Worm (Caenorhabditis elegans) whole organism, early embryonic: Measurements from ENCODE around the gene F56C3.9.

Experiments
- B0310.2 ChIP-seq: sonication (generic microtip); optimal IDR thresholded peaks from 2 replicates; lab custom pipeline; 2016; ENCODE audit warnings: mild to moderate bottlenecking, missing genetic modification characterization, missing compliant biosample characterization
- F13C5.2 ChIP-seq: sonication (generic microtip); optimal IDR thresholded peaks from 2 replicates; lab custom pipeline; 2017; ENCODE audit warnings: mild to moderate bottlenecking, missing genetic modification characterization, inconsistent platforms, missing compliant biosample characterization
- aly-1 ChIP-seq: sonication (generic microtip); optimal IDR thresholded peaks from 2 replicates; lab custom pipeline; 2016; ENCODE audit warnings: missing genetic modification characterization, missing compliant biosample characterization
- ama-1 ChIP-seq: fragments of 150-350 bp; optimal IDR thresholded peaks from 2 replicates; lab custom pipeline; 2014
- ceh-13 ChIP-seq: fragments of 200-800 bp; sonication (Bioruptor generic); optimal IDR thresholded peaks from 2 replicates; lab custom pipeline; 2018; ENCODE audit warnings: mild to moderate bottlenecking, missing genetic modification characterization, missing compliant biosample characterization
- ceh-36 ChIP-seq: sonication (generic microtip); optimal IDR thresholded peaks from 2 replicates; lab custom pipeline; 2016; ENCODE audit warnings: missing genetic modification characterization, inconsistent platforms, missing compliant biosample characterization
- ets-7 ChIP-seq: sonication (generic microtip); optimal IDR thresholded peaks from 2 replicates; lab custom pipeline; 2016; ENCODE audit warnings: missing genotype, missing genetic modification characterization, missing compliant biosample characterization
- flt-1 ChIP-seq: fragments of 200-800 bp; sonication (Bioruptor generic); IDR thresholded peaks from 2 replicates; pipeline ENCODE4 v1.3.6; 2022; ENCODE audit warnings: missing genetic modification characterization, missing compliant biosample characterization
- hmbx-1 ChIP-seq: sonication (generic microtip); optimal IDR thresholded peaks from 2 replicates; lab custom pipeline; 2016; ENCODE audit warnings: mild to moderate bottlenecking, missing genetic modification characterization, missing compliant biosample characterization
- hmg-4 ChIP-seq: fragments of 200-800 bp; sonication (Bioruptor generic); optimal IDR thresholded peaks from 2 replicates; lab custom pipeline; 2018; ENCODE audit warnings: mild to moderate bottlenecking, missing genetic modification characterization, missing compliant biosample characterization
- hnd-1 ChIP-seq: sonication (generic microtip); optimal IDR thresholded peaks from 2 replicates; lab custom pipeline; 2016; ENCODE audit warnings: missing genetic modification characterization, missing compliant biosample characterization
- pes-1 ChIP-seq: fragments of 200-800 bp; sonication (Bioruptor generic); IDR thresholded peaks from 2 replicates; pipeline ENCODE4 v1.3.6; 2022; ENCODE audit warnings: missing genetic modification reagents, missing genetic modification characterization, missing compliant biosample characterization
- scrt-1 ChIP-seq: fragments of 200-800 bp; sonication (Bioruptor generic); IDR thresholded peaks from 2 replicates; pipeline ENCODE4 v1.3.6; 2022; ENCODE audit warnings: missing genetic modification characterization, missing compliant biosample characterization
- sea-1 ChIP-seq: fragments of 200-800 bp; sonication (Bioruptor generic); conservative IDR thresholded peaks from 2 replicates; pipeline ENCODE4 v1.3.6; 2022; ENCODE audit warnings: missing genetic modification characterization, missing compliant biosample characterization
- tbx-11 ChIP-seq: fragments of 200-800 bp; sonication (Bioruptor generic); IDR thresholded peaks from 2 replicates; pipeline ENCODE4 v1.3.6; 2022; ENCODE audit warnings: missing genetic modification characterization, missing compliant biosample characterization
- tbx-37 ChIP-seq: fragments of 200-800 bp; sonication (Bioruptor generic); conservative IDR thresholded peaks from 2 replicates; pipeline ENCODE4 v1.3.6; 2022; ENCODE audit warnings: missing genetic modification reagents, missing genetic modification characterization, missing compliant biosample characterization
- tra-4 ChIP-seq: sonication (generic microtip); optimal IDR thresholded peaks from 2 replicates; lab custom pipeline; 2017; ENCODE audit warnings: missing genetic modification characterization, missing compliant biosample characterization

Gene F56C3.9

DNA sequence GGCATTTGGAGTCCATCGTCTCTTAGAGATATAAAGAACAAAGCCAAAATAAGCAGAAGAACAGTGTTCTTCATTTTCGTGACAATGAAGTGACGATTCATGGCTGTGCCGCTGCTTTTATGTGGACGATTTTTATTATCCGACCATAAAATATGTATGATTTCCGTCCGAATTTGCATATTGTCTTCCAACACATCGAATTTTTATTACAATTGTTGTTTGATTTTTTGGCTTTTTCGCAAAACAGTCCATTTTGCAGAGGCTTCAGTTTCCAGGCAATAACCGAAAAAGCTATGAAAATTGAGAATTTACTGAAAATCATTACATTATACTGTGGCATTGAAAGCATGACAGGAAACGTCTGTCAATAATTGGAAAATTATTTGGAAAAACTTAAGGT lies 9.3 kb downstream of the F56C3.9 start, which contains the start of gene F56C3.8:
TSS of gene F56C3.8 (minus strand) at position 101 of the 400 bp plus-strand sequence.
- TF ChIP-seq hnd-1 (tag; lab: Kevin White, UChicago) (no peak), B0310.2 (tag; lab: Kevin White, UChicago) (no peak), flt-1 (GFP tag; lab: Robert Waterston, UW) (no peak), aly-1 (tag; lab: Kevin White, UChicago) (no peak), ceh-13 (GFP tag; lab: Kevin White, UChicago) (no peak), F13C5.2 (no peak), ets-7 (tag; lab: Kevin White, UChicago) (no peak), tbx-37 (GFP tag; lab: Robert Waterston, UW) (no peak), tbx-11 (GFP tag; lab: Robert Waterston, UW) (no peak), pes-1 (GFP tag; lab: Robert Waterston, UW) (no peak), hmbx-1 (no peak), scrt-1 (no peak)

DNA sequence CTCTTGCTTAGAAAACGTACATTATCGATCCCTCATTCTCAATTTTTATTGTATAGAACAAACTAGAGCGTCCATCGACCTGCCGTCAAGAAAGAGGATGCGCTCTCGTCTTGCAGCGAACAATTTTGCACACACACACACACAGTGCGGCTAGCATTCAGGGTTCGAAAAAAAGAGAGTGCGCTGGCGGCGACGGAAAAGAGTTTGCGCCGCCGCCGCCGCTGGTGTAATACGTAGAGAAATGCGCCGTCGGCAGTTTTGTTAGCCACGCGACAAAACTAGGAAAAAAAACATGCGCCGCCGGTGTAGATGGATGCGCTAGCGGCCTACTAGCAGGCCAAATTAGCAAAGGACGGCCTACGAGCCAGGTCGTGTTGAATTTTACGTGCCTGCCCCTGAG lies 10.2 kb downstream of the F56C3.9 start:
- TF ChIP-seq scrt-1 (no peak), sea-1 (GFP tag; lab: Robert Waterston, UW) (no peak), tra-4 (tag; lab: Kevin White, UChicago) (no peak), tbx-11 (GFP tag; lab: Robert Waterston, UW) (no peak), tbx-37 (GFP tag; lab: Robert Waterston, UW) (no peak), ceh-36 (tag; lab: Kevin White, UChicago) (no peak), hmg-4 (GFP tag; lab: Kevin White, UChicago) (no peak), ets-7 (tag; lab: Kevin White, UChicago) (no peak), ama-1 (lab: Kevin White, UChicago) (no peak), hmbx-1 (no peak), aly-1 (tag; lab: Kevin White, UChicago) (no peak), B0310.2 (tag; lab: Kevin White, UChicago) (no peak), F13C5.2 (no peak), ceh-13 (GFP tag; lab: Kevin White, UChicago) (no peak), pes-1 (GFP tag; lab: Robert Waterston, UW) (no peak), flt-1 (GFP tag; lab: Robert Waterston, UW) (no peak)

DNA sequence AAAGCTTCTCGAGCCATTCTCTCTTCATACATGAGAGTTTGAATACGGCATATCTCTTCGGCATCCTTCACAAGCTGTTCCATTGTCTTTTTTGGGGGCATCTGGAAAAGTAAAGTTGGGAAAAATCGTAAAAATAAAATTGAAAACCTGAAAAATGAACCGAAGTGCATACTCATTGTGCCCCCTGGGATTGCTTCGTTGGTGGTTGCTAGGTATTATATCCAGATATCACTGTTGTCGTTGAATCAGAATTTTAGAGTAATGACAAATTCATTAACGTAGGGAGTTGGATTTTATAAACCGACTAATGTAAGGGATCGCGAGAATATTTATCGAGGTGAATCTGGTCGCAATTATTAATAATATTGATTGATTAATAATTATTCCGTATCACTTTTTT lies 12.2 kb downstream of the F56C3.9 start, which contains the start of gene F56C3.10:
TSS of gene F56C3.10 (minus strand) at position 101 of the 400 bp plus-strand sequence.
- TF ChIP-seq scrt-1: no peak
- TF ChIP-seq hnd-1 (tag; lab: Kevin White, UChicago): no peak
- TF ChIP-seq hmg-4 (GFP tag; lab: Kevin White, UChicago): no peak
- no peak for TF ChIP-seq pes-1 (GFP tag; lab: Robert Waterston, UW)
- no peak for TF ChIP-seq tbx-11 (GFP tag; lab: Robert Waterston, UW)
- no peak for TF ChIP-seq hmbx-1
- TF ChIP-seq ceh-36 (tag; lab: Kevin White, UChicago): no peak
- no peak for TF ChIP-seq tbx-37 (GFP tag; lab: Robert Waterston, UW)

DNA sequence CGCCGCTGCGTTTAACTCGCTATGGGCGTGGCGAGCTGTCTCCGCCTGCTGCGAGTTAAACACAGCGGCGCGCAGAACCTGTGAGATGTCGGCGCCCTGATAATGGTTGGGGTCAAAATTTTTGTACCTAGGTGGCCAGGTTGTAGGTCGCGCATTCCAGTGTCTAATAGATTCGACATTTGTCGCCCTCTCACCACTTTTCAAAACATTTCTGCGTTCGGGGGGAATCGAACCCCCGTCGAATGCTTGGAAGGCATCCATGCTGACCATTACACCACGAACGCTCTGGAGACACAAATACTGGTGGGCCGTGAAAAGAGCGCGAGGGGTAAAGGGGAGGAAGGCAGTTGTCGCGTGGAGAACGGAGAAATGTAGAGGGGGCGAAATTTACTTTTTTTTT lies 14.4 kb downstream of the F56C3.9 start:
- TF ChIP-seq tbx-37 (GFP tag; lab: Robert Waterston, UW) (peak; percentile 81), B0310.2 (tag; lab: Kevin White, UChicago) (peak; percentile 60), tbx-11 (GFP tag; lab: Robert Waterston, UW) (peak; percentile 93), hmbx-1 (peak; percentile 31), ama-1 (lab: Kevin White, UChicago) (no peak), ceh-36 (tag; lab: Kevin White, UChicago) (peak; percentile 75), pes-1 (GFP tag; lab: Robert Waterston, UW) (peak; percentile 90), ets-7 (tag; lab: Kevin White, UChicago) (peak; percentile 71), F13C5.2 (peak; percentile 84), tra-4 (tag; lab: Kevin White, UChicago) (peak; percentile 59), aly-1 (tag; lab: Kevin White, UChicago) (peak; percentile 91), ceh-13 (GFP tag; lab: Kevin White, UChicago) (peak; percentile 75), hmg-4 (GFP tag; lab: Kevin White, UChicago) (peak; percentile 90), hnd-1 (tag; lab: Kevin White, UChicago) (peak; percentile 73), scrt-1 (peak; percentile 94), sea-1 (GFP tag; lab: Robert Waterston, UW) (peak; percentile 89), flt-1 (GFP tag; lab: Robert Waterston, UW) (peak; percentile 90)

DNA sequence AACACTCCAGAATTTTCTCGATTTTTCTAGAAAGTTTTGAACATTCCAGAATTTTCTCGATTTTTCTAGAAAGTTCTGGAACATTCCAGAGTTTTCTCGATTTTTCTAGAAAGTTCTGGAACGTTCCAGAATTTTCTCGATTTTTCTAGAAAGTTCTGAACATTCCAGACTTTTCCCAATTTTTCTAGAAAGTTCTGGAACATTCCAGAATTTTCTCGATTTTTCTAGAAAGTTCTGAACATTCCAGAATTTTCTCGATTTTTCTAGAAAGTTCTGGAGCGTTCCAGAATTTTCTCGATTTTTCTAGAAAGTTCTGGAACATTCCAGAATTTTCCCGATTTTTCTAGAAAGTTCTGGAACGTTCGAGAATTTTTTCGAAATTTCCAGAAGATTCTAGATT lies 18.7 kb downstream of the F56C3.9 start:
- TF ChIP-seq tbx-11 (GFP tag; lab: Robert Waterston, UW) (peak; percentile 60; the same call in 1 of the 2 replicates), flt-1 (GFP tag; lab: Robert Waterston, UW) (peak; percentile 87), sea-1 (GFP tag; lab: Robert Waterston, UW) (peak; percentile 80), tbx-37 (GFP tag; lab: Robert Waterston, UW) (0 out of 2 replicates have a peak, but pooled peaks have one; percentile 7), scrt-1 (0 out of 2 replicates have a peak, but pooled peaks have one; percentile 21), pes-1 (GFP tag; lab: Robert Waterston, UW) (peak; percentile 93)

DNA sequence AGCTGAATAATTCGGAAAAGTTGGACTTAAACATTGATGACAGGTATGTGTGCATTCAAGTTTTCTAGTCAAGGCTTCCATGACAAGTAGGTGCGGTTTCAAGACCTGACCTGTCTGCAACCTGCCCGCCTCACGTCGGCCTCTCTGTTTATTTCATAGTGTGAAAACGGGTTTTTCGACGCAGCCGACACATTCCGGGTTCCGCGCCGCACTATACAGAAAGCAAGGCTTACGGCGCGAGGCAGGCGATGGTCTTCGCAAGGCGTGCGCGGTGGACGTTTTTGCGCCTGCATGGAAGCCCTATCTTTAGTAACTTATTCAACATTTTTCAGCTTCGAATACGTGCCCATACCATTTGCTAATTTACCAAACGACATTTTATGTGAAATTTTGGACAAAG lies 21.3 kb downstream of the F56C3.9 start:
- TF ChIP-seq tra-4 (tag; lab: Kevin White, UChicago) (no peak), scrt-1 (no peak), hnd-1 (tag; lab: Kevin White, UChicago) (no peak), aly-1 (tag; lab: Kevin White, UChicago) (no peak), hmg-4 (GFP tag; lab: Kevin White, UChicago) (no peak), ama-1 (lab: Kevin White, UChicago) (no peak), ceh-13 (GFP tag; lab: Kevin White, UChicago) (no peak), tbx-37 (GFP tag; lab: Robert Waterston, UW) (no peak), flt-1 (GFP tag; lab: Robert Waterston, UW) (no peak), pes-1 (GFP tag; lab: Robert Waterston, UW) (no peak), F13C5.2 (no peak), tbx-11 (GFP tag; lab: Robert Waterston, UW) (no peak), ets-7 (tag; lab: Kevin White, UChicago) (no peak), sea-1 (GFP tag; lab: Robert Waterston, UW) (no peak)

DNA sequence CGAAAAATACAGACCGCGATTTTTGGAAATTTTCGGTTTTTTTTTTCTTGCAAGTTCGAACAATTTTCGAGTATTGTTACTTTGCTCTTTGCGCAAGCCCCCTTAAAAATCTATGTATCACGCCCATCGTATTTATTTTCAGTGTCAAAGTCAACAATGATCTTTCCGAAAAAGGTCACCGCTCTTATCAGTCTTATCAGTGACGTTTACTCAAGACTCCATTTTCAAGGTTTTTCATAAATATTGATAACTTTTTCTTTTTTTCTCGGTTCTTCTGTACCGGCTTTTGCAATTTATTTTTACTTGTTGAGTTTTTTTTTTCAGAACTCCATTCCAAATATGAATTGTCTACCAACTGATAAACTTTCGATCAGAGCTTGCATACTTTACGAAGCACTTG lies 22.1 kb downstream of the F56C3.9 start, which contains the start of gene fbxa-190:
TSS of gene fbxa-190 (plus strand) at position 325 of the 400 bp plus-strand sequence.
- TF ChIP-seq ets-7 (tag; lab: Kevin White, UChicago) (no peak), tra-4 (tag; lab: Kevin White, UChicago) (no peak), flt-1 (GFP tag; lab: Robert Waterston, UW) (no peak)
